Worm (Caenorhabditis elegans): Measurements from ENCODE around the gene rgs-6.

DNA sequence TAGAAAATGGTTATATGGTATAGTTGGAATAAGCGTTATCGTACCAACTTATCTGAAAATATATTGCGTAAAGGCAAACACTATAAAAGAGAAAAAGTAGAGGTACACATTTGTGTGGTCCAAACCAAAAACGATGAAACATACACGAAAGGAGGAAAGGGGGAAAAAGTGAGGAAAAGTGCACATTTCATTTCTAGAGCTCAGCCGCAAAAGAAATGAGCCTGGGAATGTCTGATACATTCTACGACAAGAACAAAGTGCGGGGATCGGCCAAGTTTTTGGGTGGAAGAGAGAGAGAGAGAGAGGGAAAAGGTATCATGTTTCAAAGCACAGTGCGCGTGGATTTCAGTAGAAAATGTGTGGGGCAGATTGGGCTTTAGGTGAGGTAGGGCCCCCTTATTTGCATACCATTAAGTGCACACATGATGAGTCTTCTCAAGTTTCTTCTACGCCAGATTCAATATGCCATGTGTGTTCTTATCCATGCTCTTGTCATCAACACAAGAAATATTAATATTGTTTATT, at the start of gene rgs-6:
- TF ChIP-seq odd-2 (tag; optimal IDR thresholded peaks at IDR 0.05) (no peak), ets-4 (tag; optimal IDR thresholded peaks at IDR 0.05) (no peak), gmeb-2 (tag; optimal IDR thresholded peaks at IDR 0.05) (no peak), nfya-1 (tag; optimal IDR thresholded peaks at IDR 0.05) (no peak), pha-4 (tag; optimal IDR thresholded peaks at IDR 0.05) (no peak), ama-1 (optimal IDR thresholded peaks at IDR 0.05) (no peak), ceh-34 (tag; optimal IDR thresholded peaks at IDR 0.05) (peak; percentile 88), pha-2 (tag; optimal IDR thresholded peaks at IDR 0.05) (no peak), elt-2 (tag; optimal IDR thresholded peaks at IDR 0.05) (no peak), hlh-30 (tag; optimal IDR thresholded peaks at IDR 0.05; ENCODE audit: insufficient read depth) (no peak), unc-42 (tag; optimal IDR thresholded peaks at IDR 0.05) (no peak)
